Fruit fly (Drosophila melanogaster): ENCODE data around the gene csw.

DNA sequence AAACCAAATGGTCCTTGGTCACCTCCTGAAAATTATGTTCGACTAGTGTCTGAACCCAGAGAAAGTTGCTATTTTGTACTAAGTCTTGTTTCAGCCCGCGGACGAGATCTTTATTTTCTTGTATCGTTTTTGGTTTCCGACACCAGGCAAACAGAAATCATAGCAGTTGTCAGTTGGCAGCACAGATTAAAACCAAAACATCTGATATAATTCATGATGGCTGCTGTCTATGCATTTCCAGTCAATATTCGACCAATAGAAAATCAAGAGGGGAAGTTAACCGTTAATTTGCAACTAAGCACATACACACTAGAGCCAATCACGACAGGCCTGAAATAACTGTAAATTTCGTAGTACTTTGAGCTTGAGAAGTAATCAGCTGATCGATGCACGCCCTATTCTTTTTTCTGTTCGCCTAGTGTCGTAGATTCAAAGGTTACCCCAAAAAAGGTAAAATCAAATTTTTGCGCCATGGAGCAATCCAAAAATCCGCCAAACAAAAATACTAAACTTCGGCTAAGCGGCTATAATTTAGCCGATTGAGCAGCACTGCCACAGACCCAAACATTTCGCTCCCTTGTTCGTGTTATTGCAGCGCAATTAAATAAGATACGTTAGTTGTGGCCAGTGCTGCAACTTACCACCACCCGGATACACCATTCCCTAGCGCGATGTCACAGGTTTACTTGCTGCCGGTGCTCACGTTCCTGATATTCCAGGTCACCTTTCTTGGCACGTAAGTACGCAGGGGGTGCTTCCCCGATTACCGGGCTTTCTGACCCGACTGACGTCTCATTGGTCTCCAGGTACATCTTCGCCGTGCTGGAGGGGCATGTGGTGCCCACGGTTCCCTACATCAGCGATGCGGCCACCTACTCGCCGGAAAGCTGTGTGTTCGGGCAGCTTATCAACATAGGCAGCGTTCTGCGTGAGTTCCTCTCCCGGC, 17.3 kb upstream of the csw start, which contains the start of gene CG4025:
- TF ChIP-seq insv (optimal IDR thresholded peaks at IDR 0.05) = no peak
- TF ChIP-seq psq (optimal IDR thresholded peaks at IDR 0.05) = no peak

Measured in Kc167 (cell line).